Fruit fly (Drosophila melanogaster): ENCODE data around the gene CG14634.
A peak's percentile ranks its signal among the peaks of the same experiment; 100 is the strongest.

CG14634 gene

DNA sequence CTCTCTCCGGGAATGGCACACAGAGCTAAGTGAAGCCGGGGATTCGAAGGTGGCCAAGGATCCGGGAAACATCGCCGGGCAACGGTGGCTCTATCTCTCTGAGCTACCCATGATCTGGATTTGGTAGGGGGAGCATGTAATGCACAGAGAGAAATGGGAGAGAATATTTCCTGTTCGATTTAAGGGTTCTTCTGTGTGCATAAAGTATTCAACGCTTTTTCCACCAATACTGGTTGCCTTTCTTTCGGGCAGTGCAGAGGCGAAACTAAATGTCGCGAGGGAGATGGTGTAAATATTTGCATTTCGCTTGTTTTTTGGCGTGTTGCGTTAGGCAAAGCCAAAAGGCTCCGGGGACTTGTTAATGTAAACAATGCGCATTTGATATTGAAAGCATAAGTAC, 20.5 kb upstream of the CG14634 start:
- peak; percentile 22 for TF ChIP-seq CG12071 (GFP tag; optimal IDR thresholded peaks at IDR 0.05)
- TF ChIP-seq CG10979 (tag; optimal IDR thresholded peaks at IDR 0.05) = peak; percentile 32
- peak; percentile 35 for TF ChIP-seq gem (tag; optimal IDR thresholded peaks at IDR 0.05)
- no peak for TF ChIP-seq tin (GFP tag; optimal IDR thresholded peaks at IDR 0.05)
- peak; percentile 33 for TF ChIP-seq Antp (GFP tag; optimal IDR thresholded peaks at IDR 0.05)
- no peak for TF ChIP-seq Ssrp (tag; optimal IDR thresholded peaks at IDR 0.05)
- peak; percentile 56 for TF ChIP-seq zf30C (GFP tag; optimal IDR thresholded peaks at IDR 0.05)
- TF ChIP-seq dmrt99B (tag; optimal IDR thresholded peaks at IDR 0.05) = peak; percentile 48
- no peak for TF ChIP-seq bigmax (GFP tag; optimal IDR thresholded peaks at IDR 0.05)
- TF ChIP-seq emc (GFP tag; optimal IDR thresholded peaks at IDR 0.05) = no peak
- TF ChIP-seq Chrac-16 (GFP tag; optimal IDR thresholded peaks at IDR 0.05) = no peak
- no peak for TF ChIP-seq fd3F (GFP tag; optimal IDR thresholded peaks at IDR 0.05)
- TF ChIP-seq Tbp (GFP tag; optimal IDR thresholded peaks at IDR 0.05) = no peak
- no peak for TF ChIP-seq CG10209 (GFP tag; optimal IDR thresholded peaks at IDR 0.05)
- TF ChIP-seq ara (GFP tag; IDR thresholded peaks at IDR 0.05) = no peak
- TF ChIP-seq Nf-YA (GFP tag; IDR thresholded peaks at IDR 0.05) = no peak
- TF ChIP-seq lov (optimal IDR thresholded peaks at IDR 0.05) = no peak
- no peak for TF ChIP-seq lov (GFP tag; IDR thresholded peaks at IDR 0.05)
- TF ChIP-seq az2 (GFP tag; optimal IDR thresholded peaks at IDR 0.05) = peak; percentile 12
- no peak for TF ChIP-seq HLH4C (GFP tag; IDR thresholded peaks at IDR 0.05; ENCODE audit: partially characterized antibody)
- peak; percentile 35; the same call in 1 of the 2 replicates for TF ChIP-seq slbo (GFP tag; IDR thresholded peaks at IDR 0.05)
- peak; percentile 66 for TF ChIP-seq row (GFP tag; IDR thresholded peaks at IDR 0.05)
- TF ChIP-seq CG17385 (GFP tag; optimal IDR thresholded peaks at IDR 0.05) = peak; percentile 2
- no peak for TF ChIP-seq p53 (GFP tag; optimal IDR thresholded peaks at IDR 0.05)
- TF ChIP-seq Fer1 (GFP tag; optimal IDR thresholded peaks at IDR 0.05) = peak; percentile 18
- no peak for TF ChIP-seq bcd (GFP tag; optimal IDR thresholded peaks at IDR 0.05)
- peak; percentile 9 for TF ChIP-seq oc (tag; optimal IDR thresholded peaks at IDR 0.05)
- TF ChIP-seq CG16779 (GFP tag; IDR thresholded peaks at IDR 0.05) = no peak
- peak; percentile 13 for TF ChIP-seq CG12769 (tag; optimal IDR thresholded peaks at IDR 0.05)
- TF ChIP-seq CG3163 (GFP tag; optimal IDR thresholded peaks at IDR 0.05) = no peak
- no peak for TF ChIP-seq CG13123 (GFP tag; optimal IDR thresholded peaks at IDR 0.05)
- no peak for TF ChIP-seq Xbp1 (GFP tag; optimal IDR thresholded peaks at IDR 0.05)
- peak; percentile 1 for TF ChIP-seq Hsf (GFP tag; optimal IDR thresholded peaks at IDR 0.05)
- no peak for TF ChIP-seq shn (GFP tag; optimal IDR thresholded peaks at IDR 0.05)
- no peak for TF ChIP-seq CG8290 (GFP tag; optimal IDR thresholded peaks at IDR 0.05)
- TF ChIP-seq CG8290 (tag; optimal IDR thresholded peaks at IDR 0.05) = peak in 1 of 2 experiments; percentile 29
- no peak for TF ChIP-seq CG4707 (GFP tag; optimal IDR thresholded peaks at IDR 0.05)
- TF ChIP-seq lmd (GFP tag; IDR thresholded peaks at IDR 0.05) = 0 out of 2 replicates have a peak, but pooled peaks have one; percentile 29
- TF ChIP-seq Atf6 (GFP tag; IDR thresholded peaks at IDR 0.05) = no peak
- peak; percentile 35 for TF ChIP-seq CG2678 (tag; optimal IDR thresholded peaks at IDR 0.05)
- TF ChIP-seq Usf (GFP tag; optimal IDR thresholded peaks at IDR 0.05) = no peak
- no peak for TF ChIP-seq gro (GFP tag; optimal IDR thresholded peaks at IDR 0.05)
- no peak for TF ChIP-seq Lhr (GFP tag; optimal IDR thresholded peaks at IDR 0.05)
- TF ChIP-seq pan (optimal IDR thresholded peaks at IDR 0.05) = no peak
- no peak for TF ChIP-seq pan (GFP tag; optimal IDR thresholded peaks at IDR 0.05 in 1 of 2, IDR thresholded peaks at IDR 0.05 in 1 of 2)
- peak; percentile 57 for TF ChIP-seq CG18599 (GFP tag; optimal IDR thresholded peaks at IDR 0.05)
- peak; percentile 5 for TF ChIP-seq caup (GFP tag; optimal IDR thresholded peaks at IDR 0.05; ENCODE audit: severe bottlenecking)
- TF ChIP-seq Ets65A (GFP tag) = peak; percentile 43
- peak; percentile 49 for TF ChIP-seq Ptx1 (GFP tag; IDR thresholded peaks at IDR 0.05)
- TF ChIP-seq CG11504 (tag; optimal IDR thresholded peaks at IDR 0.05) = peak; percentile 35
- TF ChIP-seq CG7839 (tag; optimal IDR thresholded peaks at IDR 0.05) = peak; percentile 17
- no peak for TF ChIP-seq Bteb2 (GFP tag; optimal IDR thresholded peaks at IDR 0.05)
